Worm (Caenorhabditis elegans) whole organism, L4/young adult: ENCODE measurements around the gene nemt-1.
A peak's percentile ranks its signal among the peaks of the same experiment; 100 is the strongest.
"Not testable (repeated sequence)": the region's sequence is repeated elsewhere in the genome, so short reads cannot be mapped to it uniquely, and the experiment has no call there.

Experiments
- W03F9.2 ChIP-seq: fragments of 150-350 bp; optimal IDR thresholded peaks from 2 replicates; lab custom pipeline; 2014; ENCODE audit warnings: missing biosample characterization, missing genetic modification characterization
- dao-5 ChIP-seq: sonication (generic microtip); optimal IDR thresholded peaks from 2 replicates; lab custom pipeline; 2016; ENCODE audit warnings: missing genotype, missing genetic modification characterization, moderate library complexity, missing compliant biosample characterization
- him-1 ChIP-seq: sonication (generic microtip); optimal IDR thresholded peaks from 2 replicates; lab custom pipeline; 2016; ENCODE audit warnings: missing genotype, missing genetic modification reagents, missing genetic modification characterization, missing compliant biosample characterization

The nemt-1 gene

DNA sequence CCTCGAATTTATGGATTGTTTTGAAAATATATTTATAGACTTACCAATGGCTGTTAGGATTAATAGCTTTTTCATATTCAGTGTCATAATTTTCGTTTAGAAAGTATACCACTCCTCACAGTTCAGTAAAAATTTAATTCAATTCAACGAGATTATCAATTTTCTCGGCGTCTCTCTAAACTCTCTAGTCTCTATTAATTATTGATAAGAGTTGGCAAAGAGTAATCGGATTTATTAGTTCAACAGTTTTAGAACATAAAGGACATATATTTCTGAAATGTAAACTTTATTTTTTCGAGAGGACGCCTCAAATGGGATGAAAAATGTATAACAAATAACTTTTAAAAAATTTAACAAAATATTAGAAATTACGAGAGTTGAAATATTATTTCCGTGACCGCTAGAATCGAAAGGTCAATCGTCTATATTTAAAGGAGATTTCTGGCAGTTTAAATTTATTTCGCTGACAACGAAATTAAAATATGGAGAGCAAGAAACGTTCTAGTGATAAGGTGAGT, 4.8 kb upstream of the nemt-1 start, which contains the start of the genes nspg-11 and F49C12.15:
Gene nspg-11, minus strand, starts transcription at position 101 of the 518 bp plus-strand sequence.
Gene F49C12.15, plus strand, starts transcription at position 468 of the 518 bp plus-strand sequence.
- TF ChIP-seq him-1: no peak
- TF ChIP-seq dao-5 (tag; lab: Kevin White, UChicago): no peak
- no peak for TF ChIP-seq W03F9.2 (tag; lab: Kevin White, UChicago)

DNA sequence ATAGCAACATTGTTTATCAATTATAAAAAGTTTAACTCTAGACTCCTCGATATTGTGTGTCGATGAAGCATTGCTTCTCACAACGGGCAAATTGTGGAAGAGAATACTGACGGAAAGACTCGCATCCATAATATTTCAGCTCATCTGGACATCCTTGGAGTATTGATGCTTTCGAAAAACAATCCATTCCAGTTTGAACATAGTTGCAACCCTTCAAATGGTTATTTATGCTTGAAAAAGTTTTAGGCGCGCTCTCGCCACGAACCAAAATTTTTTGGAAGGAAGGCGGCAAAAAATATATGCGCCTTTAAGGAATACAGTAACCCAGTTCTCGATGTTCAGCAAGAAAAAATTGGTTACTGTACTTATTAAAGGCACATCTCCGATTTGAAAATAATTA, 3.2 kb upstream of the nemt-1 start:
- TF ChIP-seq him-1 (no peak), W03F9.2 (tag; lab: Kevin White, UChicago) (no peak), dao-5 (tag; lab: Kevin White, UChicago) (no peak)

DNA sequence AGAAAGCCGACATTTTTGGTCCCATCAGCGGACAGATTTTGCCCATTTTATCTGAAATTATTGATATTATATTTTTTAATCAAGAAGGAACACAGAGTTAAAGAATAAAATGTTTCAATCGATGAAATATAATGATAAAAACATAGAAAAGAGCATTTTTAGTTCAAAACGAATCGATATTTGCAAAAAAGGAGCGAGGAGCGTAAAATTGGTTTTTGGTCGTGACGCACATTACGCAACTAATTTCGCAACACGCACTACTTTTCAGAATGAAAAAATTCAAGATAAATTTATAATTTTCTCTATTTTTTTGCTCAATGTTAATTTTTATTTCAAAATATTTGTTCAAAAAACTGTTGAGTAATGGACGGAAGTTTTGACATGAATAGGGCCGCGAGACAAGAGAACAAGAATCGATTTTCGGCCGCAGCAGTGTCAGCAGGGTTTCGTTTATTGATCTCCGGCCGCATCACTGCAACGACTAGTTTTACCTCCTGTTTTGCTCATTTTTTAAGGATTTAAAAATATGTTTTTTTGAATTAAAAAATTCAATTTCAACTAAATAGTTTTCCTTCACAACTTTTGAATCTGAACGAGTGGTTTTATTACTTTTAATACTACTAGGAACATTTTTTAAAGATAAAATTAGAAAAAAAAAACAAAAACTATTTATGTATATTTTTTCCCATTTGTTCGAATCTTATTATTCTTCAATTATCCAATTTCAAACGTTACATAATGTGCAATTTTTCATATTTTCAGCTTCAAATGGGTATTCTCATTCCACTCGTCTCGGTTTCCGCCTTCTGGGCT, 2.0 kb upstream of the nemt-1 start, which contains the start of the genes F49C12.12 and vha-17:
Gene F49C12.12, minus strand, starts transcription at position 51 of the 813 bp plus-strand sequence.
Gene vha-17, plus strand, starts transcription at position 763 of the 813 bp plus-strand sequence.
- TF ChIP-seq him-1 (no peak), W03F9.2 (tag; lab: Kevin White, UChicago) (peak; percentile 28)

DNA sequence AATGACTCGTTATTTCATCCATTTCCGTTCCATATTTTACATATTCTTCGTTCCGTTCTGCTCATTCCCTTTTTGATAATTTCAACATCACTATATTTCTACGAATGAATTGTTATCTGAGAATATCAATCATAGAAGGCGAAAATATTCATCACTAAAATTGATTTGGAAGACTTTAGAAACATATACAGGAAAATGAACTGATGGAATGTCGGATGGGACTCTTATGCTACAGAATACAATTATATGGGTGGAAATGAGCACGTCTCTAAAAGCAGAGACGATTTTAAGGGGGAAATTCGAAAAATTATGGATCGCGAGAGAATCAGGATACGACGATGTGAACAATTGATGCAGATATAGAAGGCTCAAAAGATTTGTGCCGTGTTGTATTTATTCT, 784 bp upstream of the nemt-1 start:
- TF ChIP-seq W03F9.2 (tag; lab: Kevin White, UChicago) (no peak), dao-5 (tag; lab: Kevin White, UChicago) (no peak), him-1 (no peak)

DNA sequence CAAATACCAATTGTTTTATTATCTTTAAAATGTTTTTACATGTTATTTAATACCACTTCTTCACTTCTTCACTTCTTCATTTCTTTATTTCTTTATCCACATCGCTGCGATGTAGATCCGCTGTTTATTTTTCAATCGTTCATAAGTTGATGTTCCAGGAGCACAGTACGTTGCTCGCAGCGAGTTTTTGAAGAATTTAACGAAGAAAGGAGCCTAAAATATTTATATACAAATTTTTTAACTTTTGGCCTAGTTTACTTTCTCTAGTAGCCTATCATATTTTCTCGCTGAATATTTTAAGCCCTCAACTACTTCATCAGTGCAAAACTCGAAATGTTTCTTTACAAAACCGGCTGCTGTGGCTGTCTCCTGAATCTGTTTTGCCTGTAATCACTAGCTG, 1.1 kb downstream of the nemt-1 start:
- TF ChIP-seq W03F9.2 (tag; lab: Kevin White, UChicago) (no peak), him-1 (no peak), dao-5 (tag; lab: Kevin White, UChicago) (no peak)

DNA sequence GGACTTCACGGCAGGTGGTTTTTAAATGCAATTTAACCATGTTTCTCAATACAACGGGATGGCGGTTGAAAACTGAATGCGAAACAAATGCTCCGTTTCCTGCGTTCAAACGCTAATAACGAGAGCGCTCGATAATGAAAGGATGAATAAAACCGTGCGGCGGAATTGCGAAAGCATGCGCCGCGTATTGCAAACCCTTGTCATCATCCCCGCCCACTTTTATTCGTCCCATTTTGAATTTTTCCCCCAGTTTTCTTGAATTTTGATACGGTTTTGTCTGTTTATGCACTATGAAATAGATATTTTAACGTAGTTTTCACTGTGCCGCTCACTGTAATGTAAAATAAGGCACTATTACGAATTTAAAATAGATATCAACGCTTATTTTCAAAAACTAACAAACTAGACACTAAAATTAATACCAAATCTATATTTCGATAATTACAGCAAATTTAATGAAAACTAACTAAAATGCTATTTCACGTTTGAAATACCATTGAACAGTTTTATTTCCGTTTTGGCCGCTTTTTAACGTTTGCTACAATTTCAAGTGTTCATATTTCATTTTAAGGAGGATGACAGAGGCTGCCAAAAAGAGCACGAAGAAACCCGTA, 3.1 kb downstream of the nemt-1 start, which contains the start of the genes F49C12.9 and rpn-7:
Gene F49C12.9, minus strand, starts transcription at position 148 of the 614 bp plus-strand sequence.
Gene rpn-7, plus strand, starts transcription at position 564 of the 614 bp plus-strand sequence.
- TF ChIP-seq him-1 (no peak), dao-5 (tag; lab: Kevin White, UChicago) (no peak), W03F9.2 (tag; lab: Kevin White, UChicago) (peak; percentile 55)

DNA sequence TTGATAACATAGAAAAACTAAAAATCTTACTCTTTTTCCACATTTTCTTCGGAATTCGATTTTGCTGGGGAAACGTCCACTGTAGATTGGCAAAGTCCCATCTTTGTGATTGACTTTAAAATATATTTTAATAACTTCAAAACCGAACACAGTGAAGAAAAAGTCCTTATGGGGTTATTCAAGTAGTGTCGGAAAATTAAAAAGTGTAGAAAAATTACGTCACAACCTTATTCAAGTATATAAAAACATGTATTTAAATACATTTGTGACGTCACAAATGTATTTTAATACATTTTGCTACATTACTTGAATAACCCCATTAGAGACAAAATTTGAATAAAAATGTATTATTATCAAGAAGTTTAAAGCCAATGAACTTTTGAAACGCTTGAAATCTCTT, 6.4 kb downstream of the nemt-1 start, which contains the start of gene F49C12.7:
Gene F49C12.7, minus strand, starts transcription at position 101 of the 400 bp plus-strand sequence.
- TF ChIP-seq dao-5 (tag; lab: Kevin White, UChicago); W03F9.2 (tag; lab: Kevin White, UChicago); him-1: not testable (repeated sequence)

DNA sequence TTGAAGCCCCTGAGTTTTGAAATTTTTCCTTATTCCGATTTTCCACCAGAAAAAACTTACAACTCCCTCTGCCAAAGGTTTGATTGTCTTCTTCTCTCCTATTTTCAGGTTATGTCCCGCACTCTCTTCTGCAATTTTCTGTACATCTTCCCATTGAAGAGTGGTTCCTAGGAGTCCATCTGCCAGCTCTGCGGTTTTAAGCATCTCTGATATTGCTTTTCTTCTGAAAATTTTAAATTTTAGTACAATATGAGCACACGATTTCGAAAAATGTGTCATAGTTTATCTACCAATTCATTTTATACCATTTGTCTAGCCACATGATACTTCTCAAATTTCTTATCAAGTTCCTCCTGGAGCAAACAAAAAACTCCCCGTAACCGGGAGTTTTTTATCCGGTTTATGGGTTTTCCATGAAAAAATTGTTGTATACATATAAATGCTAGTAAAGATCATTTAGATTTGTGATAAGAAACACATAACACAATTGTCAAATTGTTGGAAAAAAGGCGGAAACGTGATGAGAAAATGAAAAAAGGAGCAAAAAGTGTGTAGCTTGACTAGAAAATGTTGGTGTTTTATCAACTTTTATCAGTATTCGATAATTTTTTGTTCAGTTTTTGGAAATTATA, 8.2 kb downstream of the nemt-1 start:
- TF ChIP-seq him-1: no peak
- no peak for TF ChIP-seq dao-5 (tag; lab: Kevin White, UChicago)
- no peak for TF ChIP-seq W03F9.2 (tag; lab: Kevin White, UChicago)

DNA sequence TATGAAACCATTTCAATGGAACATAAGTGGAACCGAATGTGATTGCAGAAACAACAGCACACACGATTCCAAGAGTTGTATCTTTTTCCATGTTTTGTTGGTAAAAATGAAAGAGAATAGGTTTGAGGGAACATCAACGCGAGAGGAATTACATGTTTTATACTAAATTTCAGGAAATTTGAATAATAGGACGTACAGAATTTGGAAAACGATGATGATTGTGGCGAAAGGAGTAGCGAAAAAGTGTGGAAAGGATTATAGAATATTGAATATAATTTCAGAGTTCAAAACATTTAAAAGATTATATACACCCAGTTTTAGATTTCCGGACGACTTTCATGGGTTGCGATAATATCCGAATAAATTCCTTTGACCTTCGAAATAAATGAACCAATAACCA, 10.3 kb downstream of the nemt-1 start, which contains the start of gene F49C12.6:
Gene F49C12.6, minus strand, starts transcription at position 101 of the 400 bp plus-strand sequence.
- no peak for TF ChIP-seq him-1

DNA sequence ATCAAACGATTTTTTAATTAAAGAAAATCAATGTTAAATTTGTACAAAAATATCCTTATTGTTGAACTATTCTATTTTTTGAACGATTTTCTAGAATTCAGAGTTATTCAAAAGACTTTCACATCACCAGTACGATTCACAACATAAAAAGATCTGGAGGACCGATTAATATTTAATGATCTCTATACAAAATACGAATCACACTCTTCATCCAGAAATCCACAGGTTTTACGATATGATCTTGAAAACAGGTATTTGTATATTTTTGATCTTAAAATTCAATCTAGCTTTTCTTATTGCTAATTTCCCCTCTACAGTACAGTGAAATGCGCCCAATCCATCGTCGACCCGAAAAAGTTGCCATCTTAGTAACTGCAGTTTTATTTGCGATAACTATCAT, 14.6 kb downstream of the nemt-1 start, which contains the start of gene F49C12.5:
Gene F49C12.5, plus strand, starts transcription at position 301 of the 400 bp plus-strand sequence.
- TF ChIP-seq him-1 (no peak), W03F9.2 (tag; lab: Kevin White, UChicago) (no peak), dao-5 (tag; lab: Kevin White, UChicago) (no peak)

DNA sequence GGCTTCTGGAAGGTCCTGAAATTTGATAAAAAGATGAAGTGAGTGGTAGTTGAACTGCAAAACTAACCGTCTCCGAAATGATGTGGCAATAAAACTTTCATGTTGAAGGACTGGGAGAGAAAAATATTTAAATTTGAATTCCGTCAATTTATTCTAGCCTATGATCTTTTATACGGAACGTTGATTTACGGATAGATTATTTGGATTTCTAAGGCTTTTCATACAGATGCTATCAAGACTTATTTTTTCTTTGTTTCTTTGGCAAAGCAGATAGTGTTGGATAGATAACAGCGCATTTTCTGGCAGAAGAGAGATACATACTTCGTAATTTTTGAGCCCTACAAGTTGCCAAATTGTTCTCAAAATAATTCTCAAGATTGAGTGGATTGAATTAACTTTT, 15.2 kb downstream of the nemt-1 start, which contains the start of gene F49C12.4:
Gene F49C12.4, minus strand, starts transcription at position 101 of the 400 bp plus-strand sequence.
- TF ChIP-seq dao-5 (tag; lab: Kevin White, UChicago): no peak
- no peak for TF ChIP-seq W03F9.2 (tag; lab: Kevin White, UChicago)
- no peak for TF ChIP-seq him-1

DNA sequence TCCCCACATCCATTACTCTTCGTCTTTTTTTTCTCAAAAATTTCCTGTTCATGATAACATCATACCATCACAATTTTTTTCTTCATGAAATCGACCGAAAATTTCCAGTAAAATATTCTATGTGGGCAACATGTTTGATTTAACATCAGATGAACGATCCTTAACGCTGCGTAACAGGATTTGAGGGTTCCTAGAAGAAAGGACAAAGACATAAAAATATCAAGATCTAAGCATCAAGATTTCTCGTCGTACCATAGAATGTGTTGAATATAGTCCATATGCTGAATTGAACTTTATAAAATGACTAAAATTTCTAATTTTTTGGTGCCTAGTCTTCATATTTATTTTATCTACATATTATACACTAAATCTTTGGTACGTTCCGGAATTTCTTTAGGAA, 19.1 kb downstream of the nemt-1 start, which contains the start of gene F49C12.3:
Gene F49C12.3, plus strand, starts transcription at position 301 of the 400 bp plus-strand sequence.
- no peak for TF ChIP-seq W03F9.2 (tag; lab: Kevin White, UChicago)
- TF ChIP-seq dao-5 (tag; lab: Kevin White, UChicago): no peak
- no peak for TF ChIP-seq him-1

DNA sequence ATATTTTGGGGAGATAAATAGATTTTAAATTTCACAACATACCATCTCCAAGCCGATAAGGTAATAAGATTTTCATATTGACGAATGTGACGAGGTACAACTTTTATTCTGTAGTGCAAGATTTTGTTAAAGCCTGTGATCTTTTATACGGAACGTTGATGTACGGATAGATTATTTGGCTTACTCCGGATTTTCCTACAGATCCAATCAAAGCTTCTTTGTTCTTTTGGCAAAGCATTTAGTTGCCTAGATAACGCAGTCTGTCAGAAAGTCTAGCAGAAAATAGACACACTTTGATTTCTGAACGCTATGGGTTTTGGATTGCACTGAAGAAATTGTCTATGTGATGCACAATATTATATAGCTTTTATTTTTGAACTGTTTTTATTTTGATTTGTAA, 20.1 kb downstream of the nemt-1 start, which contains the start of gene F49C12.2:
Gene F49C12.2, minus strand, starts transcription at position 101 of the 400 bp plus-strand sequence.
- TF ChIP-seq him-1: no peak
- no peak for TF ChIP-seq dao-5 (tag; lab: Kevin White, UChicago)
- TF ChIP-seq W03F9.2 (tag; lab: Kevin White, UChicago): no peak
